Worm (Caenorhabditis elegans) whole organism, mixed stage, embryonic: ENCODE measurements around the gene C13A2.4.

ENCODE experiments used
- drap-1 ChIP-seq: fragments of 200-800 bp; sonication (Bioruptor generic); optimal IDR thresholded peaks from 3 replicates; lab custom pipeline; 2018; ENCODE audit warnings: mild to moderate bottlenecking, missing genetic modification characterization, missing compliant biosample characterization
- elt-1 ChIP-seq: sonication (generic microtip); optimal IDR thresholded peaks from 2 replicates; lab custom pipeline; 2017; ENCODE audit warnings: missing genetic modification characterization, mild to moderate bottlenecking, missing compliant biosample characterization, antibody characterized with exemption, moderate library complexity, borderline replicate concordance; ENCODE audit not compliant: insufficient read depth
- nhr-28 ChIP-seq: fragments of 150-350 bp; optimal IDR thresholded peaks from 2 replicates; lab custom pipeline; 2014; ENCODE audit warnings: missing biosample characterization, missing genetic modification characterization
- unc-120 ChIP-seq: sonication (generic microtip); optimal IDR thresholded peaks from 2 replicates; lab custom pipeline; 2017; ENCODE audit warnings: missing genetic modification characterization, missing compliant biosample characterization; ENCODE audit not compliant: poor library complexity, severe bottlenecking

ce11 chrV:7266021-7266420, 13.2 kb upstream of the C13A2.4 start, which contains the start of gene C13A2.7:
- TF ChIP-seq elt-1 (tag; lab: Kevin White, UChicago) (no peak), nhr-28 (tag; lab: Kevin White, UChicago) (no peak), drap-1 (GFP tag; lab: Kevin White, UChicago) (no peak), unc-120 (tag; lab: Kevin White, UChicago) (no peak)
